Fruit fly (Drosophila melanogaster) whole organism, wandering third instar larva: ENCODE measurements around the gene by.
A peak's percentile ranks its signal among the peaks of the same experiment; 100 is the strongest.

ENCODE experiments used
- Abd-B ChIP-seq: fragments of >200 bp; optimal IDR thresholded peaks from 2 replicates; lab custom pipeline; 2017; ENCODE audit warnings: missing biosample characterization, missing genetic modification characterization
- CG32264 ChIP-seq: fragments of 200-800 bp; sonication (Bioruptor generic); optimal IDR thresholded peaks from 2 replicates; lab custom pipeline; 2016; ENCODE audit warnings: missing biosample characterization, missing genetic modification characterization
- CG9705 ChIP-seq: fragments of 200-800 bp; sonication (Bioruptor generic); optimal IDR thresholded peaks from 2 replicates; lab custom pipeline; 2018; ENCODE audit warnings: missing biosample characterization, mild to moderate bottlenecking, missing genetic modification characterization
- CrebA ChIP-seq: fragments of 200-800 bp; sonication (Bioruptor generic); optimal IDR thresholded peaks from 2 replicates; lab custom pipeline; 2016; ENCODE audit warnings: missing biosample characterization, mild to moderate bottlenecking, missing genetic modification characterization, borderline replicate concordance
- Dfd ChIP-seq: fragments of >200 bp; optimal IDR thresholded peaks from 2 replicates; lab custom pipeline; 2017; ENCODE audit warnings: missing biosample characterization, missing genetic modification characterization
- Dif ChIP-seq: fragments of 200-275, 200-300 bp; sonication (Bioruptor generic); optimal IDR thresholded peaks from 2 replicates; lab custom pipeline; 2018; ENCODE audit warnings: missing biosample characterization, missing genetic modification characterization; ENCODE audit not compliant: partially characterized antibody
- GATAd ChIP-seq: sonication (Bioruptor generic); optimal IDR thresholded peaks from 2 replicates; lab custom pipeline; 2016; ENCODE audit warnings: missing biosample characterization, missing genetic modification characterization
- HLH106 ChIP-seq: fragments of 200-800 bp; optimal IDR thresholded peaks from 3 replicates; lab custom pipeline; 2019; ENCODE audit warnings: missing biosample characterization, mild to moderate bottlenecking, missing genetic modification characterization, moderate library complexity
- Hnf4 ChIP-seq: fragments of 200-800 bp; sonication (Bioruptor generic); optimal IDR thresholded peaks from 2 replicates; lab custom pipeline; 2016; ENCODE audit warnings: missing biosample characterization, mild to moderate bottlenecking, missing genetic modification characterization
- Hr78 ChIP-seq: fragments of >200 bp; optimal IDR thresholded peaks from 2 replicates; lab custom pipeline; 2017; ENCODE audit warnings: missing biosample characterization, missing genetic modification characterization
- Hr83 ChIP-seq: fragments of 200-300 bp; sonication (Bioruptor generic); optimal IDR thresholded peaks from 2 replicates; lab custom pipeline; 2016; ENCODE audit warnings: missing biosample characterization, mild to moderate bottlenecking, missing genetic modification characterization, moderate library complexity; ENCODE audit not compliant: poor library complexity, severe bottlenecking
- Jra ChIP-seq: sonication (Bioruptor generic); optimal IDR thresholded peaks from 2 replicates; lab custom pipeline; 2016; ENCODE audit warnings: missing biosample characterization, missing genetic modification characterization
- Mio ChIP-seq: sonication (Bioruptor generic); optimal IDR thresholded peaks from 2 replicates; lab custom pipeline; 2016; ENCODE audit warnings: missing biosample characterization, missing genetic modification characterization
- Myc ChIP-seq: fragments of >200 bp; optimal IDR thresholded peaks from 2 replicates; lab custom pipeline; 2017
- N ChIP-seq: fragments of >200 bp; optimal IDR thresholded peaks from 2 replicates; lab custom pipeline; 2018; ENCODE audit warnings: missing biosample characterization, missing external identifiers, missing genetic modification characterization
- OdsH ChIP-seq: fragments of 200-800 bp; sonication (Bioruptor generic); optimal IDR thresholded peaks from 2 replicates; lab custom pipeline; 2016; ENCODE audit warnings: missing biosample characterization, mild to moderate bottlenecking, missing genetic modification characterization
- Rel ChIP-seq, 2 experiments: fragments of 200-800 bp; sonication (Bioruptor generic) in 1 of 2; optimal IDR thresholded peaks; 2 replicates in 1 of 2; 3 replicates in 1 of 2; lab custom pipeline; 2016 to 2019; ENCODE audit warnings: mild to moderate bottlenecking in 2 of 2, missing biosample characterization in 2 of 2, missing genetic modification characterization in 2 of 2, moderate library complexity in 1 of 2
- Sp1 ChIP-seq: fragments of 200-800 bp; sonication (Bioruptor generic); optimal IDR thresholded peaks from 3 replicates; lab custom pipeline; 2019; ENCODE audit warnings: missing biosample characterization, mild to moderate bottlenecking, missing genetic modification characterization, moderate library complexity
- Vsx2 ChIP-seq: fragments of 200-300, 225-300 bp; sonication (Bioruptor generic); optimal IDR thresholded peaks from 2 replicates; lab custom pipeline; 2018; ENCODE audit warnings: missing biosample characterization, missing genetic modification characterization; ENCODE audit not compliant: partially characterized antibody
- br ChIP-seq: fragments of 200-800 bp; sonication (Bioruptor generic); optimal IDR thresholded peaks from 2 replicates; lab custom pipeline; 2016; ENCODE audit warnings: missing biosample characterization, missing genetic modification characterization
- brk ChIP-seq: fragments of 200-800 bp; sonication (Bioruptor generic); optimal IDR thresholded peaks from 2 replicates; lab custom pipeline; 2016; ENCODE audit warnings: missing biosample characterization, mild to moderate bottlenecking, missing genetic modification characterization
- dl ChIP-seq, 2 experiments: fragments of 175-275, 200-275 bp in 1 of 2; fragments of 200-275 bp in 1 of 2; sonication (Bioruptor generic); optimal IDR thresholded peaks; lab custom pipeline; 2018; ENCODE audit warnings: mild to moderate bottlenecking in 2 of 2, missing biosample characterization in 2 of 2, missing genetic modification characterization in 2 of 2, moderate library complexity in 2 of 2; ENCODE audit not compliant: partially characterized antibody in 2 of 2, insufficient read depth in 1 of 2
- dmrt93B ChIP-seq: fragments of 200-800 bp; sonication (Bioruptor generic); optimal IDR thresholded peaks from 2 replicates; lab custom pipeline; 2018; ENCODE audit warnings: missing biosample characterization, mild to moderate bottlenecking, missing genetic modification characterization
- dsf ChIP-seq: sonication (Bioruptor generic); optimal IDR thresholded peaks from 2 replicates; lab custom pipeline; 2016; ENCODE audit warnings: missing biosample characterization, missing genetic modification characterization, borderline replicate concordance
- ey ChIP-seq: fragments of 200-800 bp; sonication (Bioruptor generic); optimal IDR thresholded peaks from 2 replicates; lab custom pipeline; 2016; ENCODE audit warnings: missing biosample characterization, missing genetic modification characterization
- foxo ChIP-seq, 2 experiments: fragments of 200-800 bp; sonication (Bioruptor generic); optimal IDR thresholded peaks; 2 replicates in 1 of 2; 3 replicates in 1 of 2; lab custom pipeline; 2016 to 2017; ENCODE audit warnings: missing biosample characterization in 2 of 2, missing genetic modification characterization in 2 of 2
- fru ChIP-seq: fragments of 200-800 bp; sonication (Bioruptor generic); optimal IDR thresholded peaks from 3 replicates; lab custom pipeline; 2016; ENCODE audit warnings: missing biosample characterization, mild to moderate bottlenecking, missing genetic modification characterization
- h ChIP-seq: fragments of 200-800 bp; sonication (Bioruptor generic); optimal IDR thresholded peaks from 3 replicates; lab custom pipeline; 2016; ENCODE audit warnings: missing biosample characterization, mild to moderate bottlenecking, missing genetic modification characterization
- jim ChIP-seq: fragments of 175-275, 200-325 bp; sonication (Bioruptor generic); optimal IDR thresholded peaks from 2 replicates; lab custom pipeline; 2016; ENCODE audit warnings: missing biosample characterization, mild to moderate bottlenecking, missing genetic modification characterization
- lola ChIP-seq: fragments of >200 bp; optimal IDR thresholded peaks from 2 replicates; lab custom pipeline; 2017; ENCODE audit warnings: missing biosample characterization, missing genetic modification characterization
- pan ChIP-seq: fragments of >200 bp; optimal IDR thresholded peaks from 2 replicates; lab custom pipeline; 2017
- psq ChIP-seq: fragments of 200-800 bp; sonication (Bioruptor generic); optimal IDR thresholded peaks from 3 replicates; lab custom pipeline; 2017; ENCODE audit warnings: missing biosample characterization, mild to moderate bottlenecking, missing genetic modification characterization, moderate library complexity
- rgr ChIP-seq: fragments of 200-800 bp; sonication (Bioruptor generic); optimal IDR thresholded peaks from 3 replicates; lab custom pipeline; 2016; ENCODE audit warnings: missing biosample characterization, mild to moderate bottlenecking, missing genetic modification characterization
- sage ChIP-seq: fragments of 200-800 bp; sonication (Bioruptor generic); optimal IDR thresholded peaks from 2 replicates; lab custom pipeline; 2016; ENCODE audit warnings: missing biosample characterization, mild to moderate bottlenecking, missing genetic modification characterization
- sv ChIP-seq: fragments of 200-800 bp; sonication (Bioruptor generic); optimal IDR thresholded peaks from 3 replicates; lab custom pipeline; 2016; ENCODE audit warnings: missing biosample characterization, missing genetic modification characterization
- tai ChIP-seq: sonication (Bioruptor generic); optimal IDR thresholded peaks from 2 replicates; lab custom pipeline; 2016; ENCODE audit warnings: missing biosample characterization, missing genetic modification characterization
- usp ChIP-seq: fragments of >200 bp; optimal IDR thresholded peaks from 2 replicates; lab custom pipeline; 2017; ENCODE audit warnings: missing biosample characterization, missing genetic modification characterization
- woc ChIP-seq: sonication (Bioruptor generic); optimal IDR thresholded peaks from 2 replicates; lab custom pipeline; 2016; ENCODE audit warnings: missing biosample characterization, mild to moderate bottlenecking, missing genetic modification characterization

The by gene

dm6 chr3R:9551659-9552435 is 19.0 kb upstream of the by start, which contains the start of the genes mura and RnpS1:
TSS of gene mura (minus strand) at chr3R:9551806.
TSS of gene RnpS1 (plus strand) at chr3R:9552034.
- TF ChIP-seq Rel (GFP tag; optimal IDR thresholded peaks at IDR 0.05; lab: Kevin White, UChicago) (no peak), Rel (tag; optimal IDR thresholded peaks at IDR 0.05; lab: Kevin White, UChicago) (peak; percentile 58), brk (GFP tag; lab: Kevin White, UChicago) (no peak)

dm6 chr3R:9551013-9551658 is 18.3 kb upstream of the by start:
- no peak for TF ChIP-seq Mio (GFP tag; lab: Kevin White, UChicago)
- peak; percentile 57 for TF ChIP-seq fru
- no peak for TF ChIP-seq CrebA (GFP tag; lab: Kevin White, UChicago)
- TF ChIP-seq woc (GFP tag; lab: Kevin White, UChicago), result peak; percentile 24
- no peak for TF ChIP-seq Vsx2 (GFP tag; lab: Kevin White, UChicago)
- TF ChIP-seq Jra, result peak; percentile 59
- TF ChIP-seq N (GFP tag; lab: Kevin White, UChicago), result peak; percentile 49
- no peak for TF ChIP-seq Hr78 (GFP tag; lab: Kevin White, UChicago)
- no peak for TF ChIP-seq Rel (GFP tag; optimal IDR thresholded peaks at IDR 0.05; lab: Kevin White, UChicago)
- TF ChIP-seq Rel (tag; optimal IDR thresholded peaks at IDR 0.05; lab: Kevin White, UChicago), result peak; percentile 73
- peak; percentile 39 for TF ChIP-seq HLH106 (tag; lab: Kevin White, UChicago)
- no peak for TF ChIP-seq Dfd
- no peak for TF ChIP-seq tai
- TF ChIP-seq Dif (GFP tag; lab: Kevin White, UChicago), result peak; percentile 96
- peak; percentile 66 for TF ChIP-seq br (GFP tag; lab: Kevin White, UChicago)
- peak; percentile 58 for TF ChIP-seq OdsH (GFP tag; lab: Kevin White, UChicago)
- TF ChIP-seq usp (GFP tag; lab: Kevin White, UChicago), result no peak
- TF ChIP-seq ey, result peak; percentile 5
- no peak for TF ChIP-seq Myc (lab: Kevin White, UChicago)
- no peak for TF ChIP-seq CG9705
- no peak for TF ChIP-seq dmrt93B
- TF ChIP-seq Abd-B (GFP tag; lab: Kevin White, UChicago), result no peak
- TF ChIP-seq Sp1 (GFP tag; lab: Kevin White, UChicago), result peak; percentile 56
- TF ChIP-seq jim (GFP tag; lab: Kevin White, UChicago), result peak; percentile 20
- TF ChIP-seq sage (GFP tag; lab: Kevin White, UChicago), result no peak
- peak; percentile 68 for TF ChIP-seq rgr (GFP tag; lab: Kevin White, UChicago)
- peak; percentile 42 for TF ChIP-seq psq (GFP tag; lab: Kevin White, UChicago)
- TF ChIP-seq foxo (GFP tag; optimal IDR thresholded peaks at IDR 0.05; lab: Kevin White, UChicago), result peak in 1 of 2 experiments; percentile 58
- TF ChIP-seq dl (GFP tag; optimal IDR thresholded peaks at IDR 0.05; lab: Kevin White, UChicago; ENCODE audit: insufficient read depth in 1 of 2, partially characterized antibody in 2 of 2), result peak; percentile 96
- no peak for TF ChIP-seq GATAd
- no peak for TF ChIP-seq CG32264 (GFP tag; lab: Kevin White, UChicago)
- TF ChIP-seq Hr83 (GFP tag; lab: Kevin White, UChicago), result peak; percentile 94
- no peak for TF ChIP-seq brk (GFP tag; lab: Kevin White, UChicago)
- TF ChIP-seq dsf (GFP tag; lab: Kevin White, UChicago), result no peak
- TF ChIP-seq pan (lab: Kevin White, UChicago), result no peak
- peak; percentile 36 for TF ChIP-seq Hnf4 (GFP tag; lab: Kevin White, UChicago)
- no peak for TF ChIP-seq lola
- TF ChIP-seq sv (GFP tag; lab: Kevin White, UChicago), result no peak
- TF ChIP-seq h, result peak; percentile 80
